Worm (Caenorhabditis elegans): ENCODE data around the gene elo-4.

ce11 chrIII:9329266-9329665 lies 4.8 kb downstream of the elo-4 start, which contains the start of gene C40H1.3:
- TF ChIP-seq ref-1 (GFP tag; conservative IDR thresholded peaks at IDR 0.05) (no peak), tab-1 (GFP tag; IDR thresholded peaks at IDR 0.05) (no peak), flt-1 (GFP tag; IDR thresholded peaks at IDR 0.05) (no peak), klf-2 (GFP tag; conservative IDR thresholded peaks at IDR 0.05) (no peak), med-1 (GFP tag; optimal IDR thresholded peaks at IDR 0.05; ENCODE audit: insufficient read depth) (no peak), T22C8.4 (GFP tag; IDR thresholded peaks at IDR 0.05) (no peak)
